Fruit fly (Drosophila melanogaster) whole organism, embryonic: Measurements from ENCODE around the gene Tnpo.

Experiments
- CG1024 ChIP-seq: fragments of 200-800 bp; sonication (Bioruptor generic); IDR thresholded peaks from 2 replicates; pipeline ENCODE4 v1.3.6; 2022; ENCODE audit warnings: missing biosample characterization, missing genetic modification characterization
- CG12219 ChIP-seq: fragments of 200-800 bp; sonication (Bioruptor generic); optimal IDR thresholded peaks from 3 replicates; lab custom pipeline; 2018; ENCODE audit warnings: missing biosample characterization, mild to moderate bottlenecking, missing genetic modification characterization
- CG1233 ChIP-seq: fragments of 200-800 bp; sonication (Bioruptor generic); optimal IDR thresholded peaks from 4 replicates; lab custom pipeline; 2018; ENCODE audit warnings: missing biosample characterization, mild to moderate bottlenecking, missing genetic modification characterization
- CG13123 ChIP-seq: fragments of 200-800 bp; sonication (Bioruptor generic); optimal IDR thresholded peaks from 2 replicates; lab custom pipeline; 2016; ENCODE audit warnings: missing biosample characterization, missing genetic modification characterization
- CG13296 ChIP-seq: fragments of 200-800 bp; sonication (Bioruptor generic); optimal IDR thresholded peaks from 3 replicates; lab custom pipeline; 2018; ENCODE audit warnings: missing biosample characterization, mild to moderate bottlenecking, missing genetic modification characterization
- CG13424 ChIP-seq: fragments of 200-800 bp; sonication (Bioruptor generic); optimal IDR thresholded peaks from 2 replicates; lab custom pipeline; 2019; ENCODE audit warnings: missing biosample characterization, mild to moderate bottlenecking, missing genetic modification characterization, moderate library complexity
- CG13894 ChIP-seq: fragments of 200-800 bp; sonication (Bioruptor generic); optimal IDR thresholded peaks from 3 replicates; lab custom pipeline; 2018; ENCODE audit warnings: missing biosample characterization, mild to moderate bottlenecking, missing genetic modification characterization, moderate library complexity
- CG14441 ChIP-seq: fragments of 200-800 bp; sonication (Bioruptor generic); IDR thresholded peaks from 2 replicates; pipeline ENCODE4 v1.3.6; 2022; ENCODE audit warnings: missing biosample characterization, missing genetic modification characterization
- CG1647 ChIP-seq: fragments of 200-800 bp; sonication (Bioruptor generic); optimal IDR thresholded peaks from 3 replicates; lab custom pipeline; 2016; ENCODE audit warnings: missing biosample characterization, missing genetic modification characterization
- CG16813 ChIP-seq: fragments of 200-800 bp; sonication (Bioruptor generic); IDR thresholded peaks from 3 replicates; pipeline ENCODE4 v1.3.6; 2022; ENCODE audit warnings: missing biosample characterization, missing genetic modification characterization; ENCODE audit not compliant: partially characterized antibody
- CG16863 ChIP-seq: fragments of 200-800 bp; sonication (Bioruptor generic); optimal IDR thresholded peaks from 3 replicates; lab custom pipeline; 2016; ENCODE audit warnings: missing biosample characterization, missing genetic modification characterization
- CG17612 ChIP-seq: fragments of 200-800 bp; sonication (Bioruptor generic); IDR thresholded peaks from 2 replicates; pipeline ENCODE4 v1.3.6; 2022; ENCODE audit warnings: missing biosample characterization, missing genetic modification characterization
- CG2678 ChIP-seq: fragments of 200-800 bp; sonication (Bioruptor generic); optimal IDR thresholded peaks from 3 replicates; lab custom pipeline; 2019; ENCODE audit warnings: missing biosample characterization, mild to moderate bottlenecking, missing genetic modification characterization, moderate library complexity
- CG31224 ChIP-seq: fragments of 200-800 bp; sonication (Bioruptor generic); IDR thresholded peaks from 2 replicates; pipeline ENCODE4 v1.3.6; 2022; ENCODE audit warnings: missing biosample characterization, missing genetic modification characterization
- CG43689 ChIP-seq: fragments of 200-800 bp; sonication (Bioruptor generic); IDR thresholded peaks from 2 replicates; pipeline ENCODE4 v1.3.6; 2022; ENCODE audit warnings: missing biosample characterization, missing genetic modification characterization
- CG4707 ChIP-seq: fragments of 200-800 bp; sonication (Bioruptor generic); optimal IDR thresholded peaks from 2 replicates; lab custom pipeline; 2018; ENCODE audit warnings: missing biosample characterization, mild to moderate bottlenecking, missing genetic modification characterization, moderate library complexity
- CG5245 ChIP-seq: fragments of 200-800 bp; sonication (Bioruptor generic); optimal IDR thresholded peaks from 3 replicates; lab custom pipeline; 2016; ENCODE audit warnings: missing biosample characterization, missing genetic modification characterization
- CG6175 ChIP-seq: fragments of 200-800 bp; sonication (Bioruptor generic); IDR thresholded peaks from 3 replicates; pipeline ENCODE4 v1.3.6; 2022; ENCODE audit warnings: missing biosample characterization, missing genetic modification characterization
- CG6272 ChIP-seq: fragments of 200-800 bp; sonication (Bioruptor generic); IDR thresholded peaks from 2 replicates; pipeline ENCODE4 v1.3.6; 2022; ENCODE audit warnings: missing biosample characterization, missing genetic modification characterization
- CG6854 ChIP-seq: fragments of 200-800 bp; sonication (Bioruptor generic); optimal IDR thresholded peaks from 3 replicates; lab custom pipeline; 2017; ENCODE audit warnings: missing biosample characterization, mild to moderate bottlenecking, missing genetic modification characterization
- CG7372 ChIP-seq: fragments of 200-800 bp; sonication (Bioruptor generic); IDR thresholded peaks from 2 replicates; pipeline ENCODE4 v1.3.6; 2022; ENCODE audit warnings: missing biosample characterization, missing genetic modification characterization
- CG7839 ChIP-seq: fragments of 200-800 bp; sonication (Bioruptor generic); optimal IDR thresholded peaks from 3 replicates; lab custom pipeline; 2018; ENCODE audit warnings: missing biosample characterization, mild to moderate bottlenecking, missing genetic modification characterization, moderate library complexity
- CG7963 ChIP-seq: fragments of 200-800 bp; sonication (Bioruptor generic); IDR thresholded peaks from 3 replicates; pipeline ENCODE4 v1.3.6; 2022; ENCODE audit warnings: missing biosample characterization, missing genetic modification characterization; ENCODE audit not compliant: partially characterized antibody
- CG8944 ChIP-seq: fragments of 200-800 bp; sonication (Bioruptor generic); optimal IDR thresholded peaks from 3 replicates; lab custom pipeline; 2016; ENCODE audit warnings: missing biosample characterization, missing genetic modification characterization
- CoRest ChIP-seq: fragments of 200-800 bp; sonication (Bioruptor generic); optimal IDR thresholded peaks from 3 replicates; lab custom pipeline; 2018; ENCODE audit warnings: missing biosample characterization, mild to moderate bottlenecking, missing genetic modification characterization, moderate library complexity
- Doc3 ChIP-seq: fragments of 200-800 bp; sonication (Bioruptor generic); IDR thresholded peaks from 3 replicates; pipeline ENCODE4 v1.3.6; 2022; ENCODE audit warnings: missing biosample characterization, missing genetic modification characterization; ENCODE audit not compliant: partially characterized antibody
- E2f1 ChIP-seq: fragments of 200-800 bp; sonication (Bioruptor generic); IDR thresholded peaks from 2 replicates; pipeline ENCODE4 v1.3.6; 2022; ENCODE audit warnings: missing biosample characterization, missing genetic modification characterization
- HmgD ChIP-seq: fragments of 200-800 bp; sonication (Bioruptor generic); optimal IDR thresholded peaks from 3 replicates; lab custom pipeline; 2016; ENCODE audit warnings: missing biosample characterization, missing genetic modification characterization
- Max ChIP-seq: fragments of 200-800 bp; sonication (Bioruptor generic); optimal IDR thresholded peaks from 2 replicates; lab custom pipeline; 2016; ENCODE audit warnings: missing biosample characterization, mild to moderate bottlenecking, missing genetic modification characterization
- Med ChIP-seq: fragments of 200-800 bp; sonication (Bioruptor generic); peaks from one replicate; lab custom pipeline; 2016; ENCODE audit warnings: missing biosample characterization, missing genetic modification characterization, mild to moderate bottlenecking, inconsistent platforms, moderate library complexity
- NC2β ChIP-seq: fragments of 200-800 bp; sonication (Bioruptor generic); optimal IDR thresholded peaks from 2 replicates; lab custom pipeline; 2016; ENCODE audit warnings: missing biosample characterization, missing genetic modification characterization
- NK7.1 ChIP-seq: fragments of 200-800 bp; sonication (Bioruptor generic); optimal IDR thresholded peaks from 3 replicates; lab custom pipeline; 2016; ENCODE audit warnings: missing biosample characterization, missing genetic modification characterization
- Poxn ChIP-seq: fragments of 200-800 bp; sonication (Bioruptor generic); IDR thresholded peaks from 2 replicates; pipeline ENCODE4 v1.3.6; 2022; ENCODE audit warnings: missing biosample characterization, missing genetic modification characterization
- Side ChIP-seq: fragments of 200-800 bp; sonication (Bioruptor generic); optimal IDR thresholded peaks from 2 replicates; lab custom pipeline; 2016; ENCODE audit warnings: missing biosample characterization, missing genetic modification characterization
- Taf1 ChIP-seq: fragments of 200-800 bp; sonication (Bioruptor generic); IDR thresholded peaks from 2 replicates; pipeline ENCODE4 v1.3.6; 2022; ENCODE audit warnings: missing biosample characterization, missing genetic modification characterization
- chif ChIP-seq, 2 experiments: fragments of 200-800 bp; sonication (Bioruptor generic); optimal IDR thresholded peaks; 3 replicates each; lab custom pipeline; 2016; ENCODE audit warnings: missing biosample characterization in 2 of 2, missing genetic modification characterization in 2 of 2
- chinmo ChIP-seq: fragments of 200-800 bp; sonication (Bioruptor generic); IDR thresholded peaks from 4 replicates; pipeline ENCODE4 v1.3.6; 2022; ENCODE audit warnings: missing biosample characterization, missing genetic modification characterization; ENCODE audit not compliant: partially characterized antibody
- da ChIP-seq: fragments of 200-800 bp; sonication (Bioruptor generic); optimal IDR thresholded peaks from 2 replicates; lab custom pipeline; 2016; ENCODE audit warnings: missing biosample characterization, missing genetic modification characterization
- dmrt11E ChIP-seq: fragments of 200-800 bp; sonication (Bioruptor generic); optimal IDR thresholded peaks from 3 replicates; lab custom pipeline; 2018; ENCODE audit warnings: missing biosample characterization, mild to moderate bottlenecking, missing genetic modification characterization, moderate library complexity
- en ChIP-seq: fragments of 200-800 bp; sonication (Bioruptor generic); optimal IDR thresholded peaks from 2 replicates; lab custom pipeline; 2016; ENCODE audit warnings: missing biosample characterization, missing genetic modification characterization
- grau ChIP-seq: fragments of 200-800 bp; optimal IDR thresholded peaks from 3 replicates; lab custom pipeline; 2019; ENCODE audit warnings: missing biosample characterization, mild to moderate bottlenecking, missing genetic modification characterization, moderate library complexity
- klu ChIP-seq: fragments of 200-800 bp; sonication (Bioruptor generic); IDR thresholded peaks from 2 replicates; pipeline ENCODE4 v1.3.6; 2022; ENCODE audit warnings: missing biosample characterization, missing genetic modification characterization
- p53 ChIP-seq: fragments of 200-800 bp; sonication (Bioruptor generic); optimal IDR thresholded peaks from 2 replicates; lab custom pipeline; 2016; ENCODE audit warnings: missing biosample characterization, missing genetic modification characterization
- phol ChIP-seq: fragments of 200-800 bp; sonication (Bioruptor generic); optimal IDR thresholded peaks from 3 replicates; lab custom pipeline; 2018; ENCODE audit warnings: missing biosample characterization, mild to moderate bottlenecking, missing genetic modification characterization, moderate library complexity
- row ChIP-seq: fragments of 200-800 bp; sonication (Bioruptor generic); IDR thresholded peaks from 3 replicates; pipeline ENCODE4 v1.3.6; 2022; ENCODE audit warnings: missing biosample characterization, missing genetic modification characterization
- shn ChIP-seq: fragments of 200-800 bp; sonication (Bioruptor generic); optimal IDR thresholded peaks from 3 replicates; lab custom pipeline; 2016; ENCODE audit warnings: missing biosample characterization, missing genetic modification characterization
- sqz ChIP-seq: fragments of 200-800 bp; sonication (Bioruptor generic); optimal IDR thresholded peaks from 3 replicates; lab custom pipeline; 2018; ENCODE audit warnings: missing biosample characterization, mild to moderate bottlenecking, missing genetic modification characterization
- stc ChIP-seq: fragments of 200-800 bp; sonication (Bioruptor generic); IDR thresholded peaks from 2 replicates; pipeline ENCODE4 v1.3.6; 2022; ENCODE audit warnings: missing biosample characterization, missing genetic modification characterization
- tap ChIP-seq: fragments of 200-800 bp; optimal IDR thresholded peaks from 3 replicates; lab custom pipeline; 2019; ENCODE audit warnings: missing biosample characterization, mild to moderate bottlenecking, missing genetic modification characterization, moderate library complexity
- tna ChIP-seq: fragments of 200-800 bp; sonication (Bioruptor generic); IDR thresholded peaks from 2 replicates; pipeline ENCODE4 v1.3.6; 2022; ENCODE audit warnings: missing biosample characterization, missing genetic modification characterization; ENCODE audit not compliant: partially characterized antibody
- toy ChIP-seq: fragments of 200-800 bp; sonication (Bioruptor generic); IDR thresholded peaks from 2 replicates; pipeline ENCODE4 v1.3.6; 2022; ENCODE audit warnings: missing biosample characterization, missing genetic modification characterization
- twi ChIP-seq: fragments of 200-800 bp; optimal IDR thresholded peaks from 2 replicates; lab custom pipeline; 2019; ENCODE audit warnings: missing biosample characterization, mild to moderate bottlenecking, missing genetic modification characterization, moderate library complexity

Tnpo gene

DNA sequence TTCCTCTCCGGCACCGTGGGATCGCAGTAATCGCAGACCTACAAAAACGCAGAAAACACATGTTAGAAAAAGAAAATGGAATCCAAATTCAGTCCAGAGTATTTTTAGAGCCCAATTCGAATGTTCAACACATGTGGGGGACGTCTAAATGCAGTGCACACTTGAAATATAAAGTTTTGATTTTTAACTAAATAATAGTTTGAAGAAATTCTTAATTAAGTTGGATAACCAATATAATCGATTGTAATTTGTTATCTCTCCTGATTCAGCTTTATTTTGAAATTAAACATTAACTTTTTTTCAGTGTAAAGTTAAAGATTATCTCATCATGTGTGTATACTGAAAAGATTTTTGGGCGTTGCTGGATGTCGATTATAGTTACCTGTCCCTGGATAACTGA is 23.9 kb downstream of the Tnpo start (continued):
- no peak for TF ChIP-seq Poxn (GFP tag; lab: Robert Waterston, UW)
- TF ChIP-seq shn (GFP tag; lab: Kevin White, UChicago), result no peak
- TF ChIP-seq chinmo (GFP tag; lab: Robert Waterston, UW), result no peak
- no peak for TF ChIP-seq CG13894 (tag; lab: Kevin White, UChicago)
- TF ChIP-seq CG6272 (GFP tag; lab: Robert Waterston, UW), result no peak
- TF ChIP-seq CG31224 (GFP tag; lab: Robert Waterston, UW), result no peak
- no peak for TF ChIP-seq NC2β
- TF ChIP-seq CG7839 (tag; lab: Kevin White, UChicago), result peak; percentile 81
- TF ChIP-seq toy (GFP tag; lab: Robert Waterston, UW), result no peak
- no peak for TF ChIP-seq CG43689 (GFP tag; lab: Robert Waterston, UW)
- TF ChIP-seq CG6854 (GFP tag; lab: Kevin White, UChicago), result no peak
- no peak for TF ChIP-seq da (GFP tag; lab: Kevin White, UChicago)
- no peak for TF ChIP-seq Doc3 (GFP tag; lab: Robert Waterston, UW)
- peak; percentile 69 for TF ChIP-seq Med (GFP tag; lab: Kevin White, UChicago)
- no peak for TF ChIP-seq CG7963 (GFP tag; lab: Robert Waterston, UW)
- TF ChIP-seq Max (GFP tag; lab: Kevin White, UChicago), result no peak
- no peak for TF ChIP-seq en (GFP tag; lab: Kevin White, UChicago)
- TF ChIP-seq p53 (GFP tag; lab: Kevin White, UChicago), result no peak
- peak; percentile 45 to 57 for TF ChIP-seq chif (GFP tag; optimal IDR thresholded peaks at IDR 0.05; lab: Kevin White, UChicago)
- peak; percentile 93 for TF ChIP-seq dmrt11E (tag; lab: Kevin White, UChicago)
- TF ChIP-seq CG2678 (tag; lab: Kevin White, UChicago), result peak; percentile 77
- TF ChIP-seq CG1233, result peak; percentile 61
- TF ChIP-seq tna (GFP tag; lab: Robert Waterston, UW), result no peak
- TF ChIP-seq CG1024 (GFP tag; lab: Robert Waterston, UW), result peak; percentile 67
- TF ChIP-seq CG12219 (GFP tag; lab: Kevin White, UChicago), result peak; percentile 46
- peak; percentile 11 for TF ChIP-seq Side

DNA sequence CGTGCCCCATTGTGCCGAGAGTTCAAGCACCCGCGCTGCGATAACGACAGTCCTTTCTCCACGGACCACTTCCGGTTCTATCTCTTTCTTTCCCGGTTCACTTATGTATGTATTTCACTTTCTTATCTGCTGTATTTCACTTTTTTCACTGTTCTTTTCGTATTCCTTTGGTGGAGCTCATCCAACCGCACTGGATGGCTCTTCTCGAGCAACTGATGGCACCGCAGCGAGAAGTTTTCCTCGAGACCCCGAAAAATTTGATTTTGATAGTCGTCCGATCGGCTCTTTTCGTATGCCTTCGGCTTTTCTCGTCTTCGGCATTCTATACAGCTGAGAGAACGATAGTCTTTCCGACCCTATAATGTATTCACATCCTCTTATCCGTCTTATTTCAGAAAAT is 24.5 kb downstream of the Tnpo start, which contains the start of gene LanA:
TSS of gene LanA (minus strand) at position 217 of the 400 bp plus-strand sequence.
- TF ChIP-seq phol, result no peak
- 0 out of 3 replicates have a peak, but pooled peaks have one; percentile 8 for TF ChIP-seq CG6175 (GFP tag; lab: Robert Waterston, UW)
- no peak for TF ChIP-seq sqz (GFP tag; lab: Kevin White, UChicago)
- no peak for TF ChIP-seq toy (GFP tag; lab: Robert Waterston, UW)
- no peak for TF ChIP-seq CG17612 (GFP tag; lab: Robert Waterston, UW)
- no peak for TF ChIP-seq CoRest (tag; lab: Kevin White, UChicago)
- no peak for TF ChIP-seq twi (tag; lab: Kevin White, UChicago)
- TF ChIP-seq stc (GFP tag; lab: Robert Waterston, UW), result no peak
- TF ChIP-seq CG16813 (GFP tag; lab: Robert Waterston, UW), result 0 out of 3 replicates have a peak, but pooled peaks have one; percentile 11
- no peak for TF ChIP-seq CG13424 (tag; lab: Kevin White, UChicago)
- no peak for TF ChIP-seq CG14441 (GFP tag; lab: Robert Waterston, UW)
- no peak for TF ChIP-seq CG5245 (GFP tag; lab: Kevin White, UChicago)
- TF ChIP-seq tap (tag; lab: Kevin White, UChicago), result no peak
- no peak for TF ChIP-seq NK7.1 (GFP tag; lab: Kevin White, UChicago)
- TF ChIP-seq CG8944 (GFP tag; lab: Kevin White, UChicago), result no peak
- TF ChIP-seq CG13296 (GFP tag; lab: Kevin White, UChicago), result no peak
- no peak for TF ChIP-seq klu (GFP tag; lab: Robert Waterston, UW)
- TF ChIP-seq E2f1, result peak; percentile 46
- TF ChIP-seq CG7372 (GFP tag; lab: Robert Waterston, UW), result no peak
- no peak for TF ChIP-seq CG16863
- TF ChIP-seq HmgD (GFP tag; lab: Kevin White, UChicago), result no peak
- TF ChIP-seq grau (tag; lab: Kevin White, UChicago), result no peak
- TF ChIP-seq Taf1 (GFP tag; lab: Robert Waterston, UW), result no peak
- TF ChIP-seq CG1647 (GFP tag; lab: Kevin White, UChicago), result no peak
- TF ChIP-seq CG4707 (GFP tag; lab: Kevin White, UChicago), result peak; percentile 7
- TF ChIP-seq row (GFP tag; lab: Robert Waterston, UW), result no peak
- TF ChIP-seq CG13123 (GFP tag; lab: Kevin White, UChicago), result no peak
